Fruit fly (Drosophila melanogaster): ENCODE data around the gene scny.

The scny gene

DNA sequence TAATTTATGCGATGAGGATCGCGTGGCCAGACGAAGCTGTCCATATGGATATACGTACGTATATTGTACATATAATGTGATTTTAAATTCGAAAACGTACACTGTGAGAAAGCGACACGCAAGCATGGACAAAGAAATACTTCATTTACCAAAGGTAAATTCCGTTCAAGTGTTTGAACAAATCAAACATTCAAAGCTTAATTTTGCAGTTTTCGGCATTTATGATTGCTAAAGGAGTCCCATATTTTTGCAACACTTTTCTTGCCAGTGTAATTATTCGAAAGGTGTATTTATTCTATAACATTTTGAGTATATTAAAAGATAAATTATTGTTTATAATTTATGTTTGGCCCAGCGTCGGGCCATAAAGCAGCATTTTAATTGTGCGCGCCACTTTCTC, 50.5 kb downstream of the scny start:
- TF ChIP-seq ttk (optimal IDR thresholded peaks at IDR 0.05) = no peak
- TF ChIP-seq h (optimal IDR thresholded peaks at IDR 0.05) = no peak
- no peak for TF ChIP-seq Sin3A (optimal IDR thresholded peaks at IDR 0.05)
- no peak for TF ChIP-seq Myc (optimal IDR thresholded peaks at IDR 0.05)
- no peak for TF ChIP-seq insv (optimal IDR thresholded peaks at IDR 0.05)
- TF ChIP-seq psq (optimal IDR thresholded peaks at IDR 0.05) = no peak

DNA sequence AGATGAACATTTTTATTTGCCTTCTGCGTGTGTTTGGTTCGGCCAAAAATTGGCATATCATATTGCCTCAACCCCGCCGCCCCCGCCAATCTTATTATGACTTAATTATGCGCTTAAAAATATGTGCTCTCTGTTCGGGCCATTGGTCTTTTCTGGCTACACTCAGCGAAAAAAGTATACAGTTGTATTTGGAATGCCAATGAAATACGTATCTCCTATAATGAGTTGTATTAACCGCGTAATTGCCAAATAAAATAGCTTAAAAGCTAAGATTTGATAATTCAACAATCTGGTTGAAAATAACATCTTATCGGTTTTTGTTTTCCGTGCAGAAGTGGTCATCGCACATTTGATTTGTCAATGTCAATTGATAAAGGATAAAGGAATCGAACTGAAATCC, 51.2 kb downstream of the scny start:
- no peak for TF ChIP-seq ttk (optimal IDR thresholded peaks at IDR 0.05)

DNA sequence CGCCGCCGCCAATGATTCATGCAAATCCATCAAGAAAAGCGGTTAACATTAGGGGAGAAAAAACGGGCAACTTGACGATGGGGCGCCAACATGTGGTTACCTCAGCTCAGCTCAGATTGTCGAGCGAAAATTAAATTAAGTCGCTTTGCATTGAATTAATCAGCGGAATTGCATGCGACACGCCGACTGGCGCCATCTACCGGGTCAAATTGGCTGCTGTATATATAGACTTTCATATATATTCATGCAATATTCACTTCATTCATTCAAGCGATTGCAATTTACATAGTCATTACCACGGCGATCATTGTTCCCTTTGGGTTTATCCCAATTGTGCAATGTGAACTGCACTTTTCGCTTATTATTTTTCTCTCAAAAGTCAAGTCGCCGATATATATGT, 52.0 kb downstream of the scny start:
- no peak for TF ChIP-seq Sin3A (optimal IDR thresholded peaks at IDR 0.05)
- TF ChIP-seq psq (optimal IDR thresholded peaks at IDR 0.05) = no peak
- no peak for TF ChIP-seq insv (optimal IDR thresholded peaks at IDR 0.05)
- no peak for TF ChIP-seq h (optimal IDR thresholded peaks at IDR 0.05)
- no peak for TF ChIP-seq ttk (optimal IDR thresholded peaks at IDR 0.05)
- TF ChIP-seq Myc (optimal IDR thresholded peaks at IDR 0.05) = no peak

- TF ChIP-seq Sin3A (optimal IDR thresholded peaks at IDR 0.05) (no peak), insv (optimal IDR thresholded peaks at IDR 0.05) (no peak), h (optimal IDR thresholded peaks at IDR 0.05) (no peak), psq (optimal IDR thresholded peaks at IDR 0.05) (no peak), Myc (optimal IDR thresholded peaks at IDR 0.05) (no peak), ttk (optimal IDR thresholded peaks at IDR 0.05) (no peak)
Observed at dm6 chr3L:5821506-5821905, 52.7 kb downstream of the scny start.

dm6 chr3L:5823763-5824445, 55.1 kb downstream of the scny start:
- no peak for TF ChIP-seq Sin3A (optimal IDR thresholded peaks at IDR 0.05)
- TF ChIP-seq insv (optimal IDR thresholded peaks at IDR 0.05) = no peak
- no peak for TF ChIP-seq h (optimal IDR thresholded peaks at IDR 0.05)
- TF ChIP-seq Myc (optimal IDR thresholded peaks at IDR 0.05) = no peak
- TF ChIP-seq ttk (optimal IDR thresholded peaks at IDR 0.05) = no peak
- TF ChIP-seq psq (optimal IDR thresholded peaks at IDR 0.05) = no peak

DNA sequence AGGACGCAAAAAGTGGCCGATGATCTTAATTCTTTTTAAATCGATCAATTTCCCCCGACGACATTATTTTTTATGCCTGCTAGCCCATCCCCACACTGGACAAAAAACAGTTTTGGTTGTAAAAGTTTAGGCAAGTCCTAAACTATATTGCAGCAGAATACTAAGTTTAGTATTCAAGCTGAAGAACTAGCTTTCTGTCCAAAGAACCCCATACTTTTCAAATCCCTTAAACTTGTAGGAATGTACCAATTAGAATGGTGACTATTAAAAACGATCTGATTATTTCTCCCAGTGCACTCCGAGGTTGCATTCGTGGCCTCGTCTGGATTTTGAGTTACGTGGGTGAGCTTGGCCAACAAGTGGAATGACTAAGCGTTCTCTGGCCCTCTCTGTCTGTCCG, 56.7 kb downstream of the scny start:
- TF ChIP-seq ttk (optimal IDR thresholded peaks at IDR 0.05) = no peak
- TF ChIP-seq h (optimal IDR thresholded peaks at IDR 0.05) = no peak
- TF ChIP-seq Myc (optimal IDR thresholded peaks at IDR 0.05) = no peak
- TF ChIP-seq Sin3A (optimal IDR thresholded peaks at IDR 0.05) = no peak
- TF ChIP-seq psq (optimal IDR thresholded peaks at IDR 0.05) = no peak
- no peak for TF ChIP-seq insv (optimal IDR thresholded peaks at IDR 0.05)

All from Kc167 (cell line).